Fruit fly (Drosophila melanogaster) whole organism, embryonic: ENCODE data around the gene Cyp303a1.

Experiments
- D19A ChIP-seq: fragments of 200-800 bp; optimal IDR thresholded peaks from 3 replicates; lab custom pipeline; 2019; ENCODE audit warnings: missing biosample characterization, mild to moderate bottlenecking, missing genetic modification characterization, moderate library complexity
- seq ChIP-seq: fragments of 200-800 bp; sonication (Bioruptor generic); IDR thresholded peaks from 2 replicates; pipeline ENCODE4 v1.3.6; 2022; ENCODE audit warnings: missing biosample characterization, missing genetic modification characterization
- usp ChIP-seq: fragments of >200 bp; optimal IDR thresholded peaks from 2 replicates; lab custom pipeline; 2017; ENCODE audit warnings: missing biosample characterization, missing genetic modification characterization

- TF ChIP-seq D19A (no peak), usp (no peak), seq (GFP tag; lab: Robert Waterston, UW) (no peak)
Observed at dm6 chr2L:16281419-16282076, 12.4 kb upstream of the Cyp303a1 start.
